Worm (Caenorhabditis elegans): ENCODE results near the gene set-6.

The set-6 gene

ce11 chrX:11952129-11952528 lies 22.4 kb downstream of the set-6 start:
- TF ChIP-seq Y116A8C.19 (tag; optimal IDR thresholded peaks at IDR 0.05; ENCODE audit: borderline replicate concordance) (no peak), zag-1 (tag; optimal IDR thresholded peaks at IDR 0.05) (no peak), nhr-47 (tag; optimal IDR thresholded peaks at IDR 0.05) (no peak), mab-9 (GFP tag; IDR thresholded peaks at IDR 0.05) (no peak), tlp-1 (tag; optimal IDR thresholded peaks at IDR 0.05) (no peak), efl-1 (optimal IDR thresholded peaks at IDR 0.05) (no peak), efl-1 (GFP tag; optimal IDR thresholded peaks at IDR 0.05 in 1 of 2) (no peak), ets-5 (GFP tag; IDR thresholded peaks at IDR 0.05) (no peak), aly-2 (tag; optimal IDR thresholded peaks at IDR 0.05) (no peak), nhr-76 (tag; optimal IDR thresholded peaks at IDR 0.05) (no peak), pag-3 (tag; optimal IDR thresholded peaks at IDR 0.05; ENCODE audit: borderline replicate concordance, insufficient read depth) (no peak), ztf-4 (tag; optimal IDR thresholded peaks at IDR 0.05) (no peak), nhr-20 (tag; optimal IDR thresholded peaks at IDR 0.05) (no peak), isw-1 (GFP tag; IDR thresholded peaks at IDR 0.05) (no peak)

DNA sequence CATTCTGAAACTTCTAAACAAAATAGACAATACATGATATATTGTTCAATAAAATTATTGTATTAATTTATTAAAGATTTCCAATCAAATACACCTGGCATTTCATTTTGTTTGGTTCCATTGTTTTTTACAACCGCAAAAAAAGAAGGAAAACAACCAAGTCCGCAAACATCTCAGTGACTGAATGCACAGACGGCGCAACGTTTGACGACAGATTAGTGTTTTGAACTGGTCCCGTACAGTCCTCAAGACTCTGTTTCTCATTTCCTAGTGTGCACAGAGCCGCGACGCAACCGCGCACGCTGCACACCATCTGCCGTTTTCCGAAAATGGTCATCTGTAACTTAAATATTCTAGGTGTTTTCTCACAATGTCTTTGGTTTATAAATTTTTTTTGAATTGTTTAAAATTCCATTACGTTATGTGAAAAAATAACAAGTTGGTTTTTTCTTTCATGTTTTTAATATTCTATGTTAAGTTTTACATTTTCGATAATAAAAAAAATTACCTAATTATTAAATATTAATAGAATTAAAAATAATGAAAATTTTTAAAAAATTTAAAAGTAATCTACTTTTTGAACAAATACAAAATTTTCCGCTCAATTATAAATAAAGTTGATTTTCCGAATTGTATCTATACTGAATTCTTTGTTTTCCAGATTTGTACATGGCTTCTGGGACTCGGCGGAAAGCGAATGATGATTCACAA lies 26.1 kb downstream of the set-6 start, which contains the start of gene lsd-1:
TSS of gene lsd-1 (plus strand) at position 661 of the 711 bp plus-strand sequence.
- TF ChIP-seq ces-1 (GFP tag; optimal IDR thresholded peaks at IDR 0.05): no peak
- TF ChIP-seq lin-15B (tag; optimal IDR thresholded peaks at IDR 0.05): no peak
- no peak for TF ChIP-seq nhr-19 (GFP tag; conservative IDR thresholded peaks at IDR 0.05)
- peak; percentile 28 for TF ChIP-seq C16A3.4 (tag; optimal IDR thresholded peaks at IDR 0.05)
- TF ChIP-seq isw-1 (GFP tag; IDR thresholded peaks at IDR 0.05): no peak
- no peak for TF ChIP-seq elt-2 (tag; optimal IDR thresholded peaks at IDR 0.05)
- peak in 2 of 3 experiments; percentile 28 to 32 for TF ChIP-seq dpl-1 (GFP tag; optimal IDR thresholded peaks at IDR 0.05)
- no peak for TF ChIP-seq fkh-10 (GFP tag; optimal IDR thresholded peaks at IDR 0.05)
- TF ChIP-seq ceh-88 (GFP tag; IDR thresholded peaks at IDR 0.05): no peak
- no peak for TF ChIP-seq efl-3 (GFP tag; optimal IDR thresholded peaks at IDR 0.05)
- TF ChIP-seq nhr-47 (tag; optimal IDR thresholded peaks at IDR 0.05): peak; percentile 45
- TF ChIP-seq C04F5.9 (tag; optimal IDR thresholded peaks at IDR 0.05): no peak
- TF ChIP-seq swsn-7 (tag; optimal IDR thresholded peaks at IDR 0.05): peak; percentile 28
- no peak for TF ChIP-seq pag-3 (tag; optimal IDR thresholded peaks at IDR 0.05; ENCODE audit: borderline replicate concordance, insufficient read depth)
- TF ChIP-seq egl-13 (tag; optimal IDR thresholded peaks at IDR 0.05): peak; percentile 9
- TF ChIP-seq unc-86 (tag; optimal IDR thresholded peaks at IDR 0.05): no peak
- TF ChIP-seq ztf-4 (tag; optimal IDR thresholded peaks at IDR 0.05): no peak
- TF ChIP-seq dsc-1 (tag; optimal IDR thresholded peaks at IDR 0.05): peak; percentile 16
- TF ChIP-seq nhr-11 (tag; optimal IDR thresholded peaks at IDR 0.05): no peak
- peak; percentile 29 to 56 for TF ChIP-seq lin-35 (GFP tag; optimal IDR thresholded peaks at IDR 0.05)
- TF ChIP-seq zip-4 (GFP tag; optimal IDR thresholded peaks at IDR 0.05): no peak
- TF ChIP-seq lin-14 (GFP tag; optimal IDR thresholded peaks at IDR 0.05): no peak
- TF ChIP-seq nhr-237 (tag; optimal IDR thresholded peaks at IDR 0.05): no peak
- TF ChIP-seq C34B4.2 (tag; optimal IDR thresholded peaks at IDR 0.05): no peak
- TF ChIP-seq nhr-90 (tag; optimal IDR thresholded peaks at IDR 0.05; ENCODE audit: poor library complexity): peak; percentile 8
- no peak for TF ChIP-seq ets-5 (GFP tag; IDR thresholded peaks at IDR 0.05)
- no peak for TF ChIP-seq Y116A8C.19 (tag; optimal IDR thresholded peaks at IDR 0.05; ENCODE audit: borderline replicate concordance)
- TF ChIP-seq nhr-76 (tag; optimal IDR thresholded peaks at IDR 0.05): no peak
- no peak for TF ChIP-seq lir-3 (tag; optimal IDR thresholded peaks at IDR 0.05; ENCODE audit: poor library complexity)
- TF ChIP-seq nhr-85 (tag): peak; percentile 68
- no peak for TF ChIP-seq jun-1 (tag; optimal IDR thresholded peaks at IDR 0.05)
- TF ChIP-seq mef-2 (tag; optimal IDR thresholded peaks at IDR 0.05): no peak
- no peak for TF ChIP-seq sup-37 (GFP tag; optimal IDR thresholded peaks at IDR 0.05)
- TF ChIP-seq tlp-1 (tag; optimal IDR thresholded peaks at IDR 0.05): no peak
- TF ChIP-seq hlh-4 (tag; optimal IDR thresholded peaks at IDR 0.05): no peak
- no peak for TF ChIP-seq ceh-90 (tag; optimal IDR thresholded peaks at IDR 0.05)
- peak; percentile 21 for TF ChIP-seq tbx-2 (tag; optimal IDR thresholded peaks at IDR 0.05)
- no peak for TF ChIP-seq unc-130 (tag; optimal IDR thresholded peaks at IDR 0.05)
- TF ChIP-seq nhr-71 (tag; optimal IDR thresholded peaks at IDR 0.05): no peak
- no peak for TF ChIP-seq mab-9 (GFP tag; IDR thresholded peaks at IDR 0.05)
- TF ChIP-seq vab-15 (tag; optimal IDR thresholded peaks at IDR 0.05): no peak
- no peak for TF ChIP-seq hlh-17 (GFP tag; optimal IDR thresholded peaks at IDR 0.05; ENCODE audit: borderline replicate concordance)
- TF ChIP-seq zag-1 (tag; optimal IDR thresholded peaks at IDR 0.05): no peak
- TF ChIP-seq egl-27 (tag; optimal IDR thresholded peaks at IDR 0.05): no peak

All from whole organism, L1 larva.